Fruit fly (Drosophila melanogaster): ENCODE measurements around the gene CG42395.

dm6 chrX:9594446-9594845, 18.4 kb upstream of the CG42395 start:
- TF ChIP-seq CG8478 (optimal IDR thresholded peaks at IDR 0.05) (no peak), psq (optimal IDR thresholded peaks at IDR 0.05) (no peak), usp (GFP tag; optimal IDR thresholded peaks at IDR 0.05) (no peak), Dll (optimal IDR thresholded peaks at IDR 0.05) (no peak), pan (optimal IDR thresholded peaks at IDR 0.05) (no peak), EcR (GFP tag; optimal IDR thresholded peaks at IDR 0.05) (no peak)

All from whole organism.